Fruit fly (Drosophila melanogaster) whole organism, embryonic: ENCODE results near the gene Eip75B.
A peak's percentile ranks its signal among the peaks of the same experiment; 100 is the strongest.

ENCODE experiments used
- CG1024 ChIP-seq: fragments of 200-800 bp; sonication (Bioruptor generic); IDR thresholded peaks from 2 replicates; pipeline ENCODE4 v1.3.6; 2022; ENCODE audit warnings: missing biosample characterization, missing genetic modification characterization
- CG12155 ChIP-seq: fragments of 200-800 bp; sonication (Bioruptor generic); optimal IDR thresholded peaks from 3 replicates; lab custom pipeline; 2016; ENCODE audit warnings: missing biosample characterization, missing genetic modification characterization
- CG13296 ChIP-seq: fragments of 200-800 bp; sonication (Bioruptor generic); optimal IDR thresholded peaks from 3 replicates; lab custom pipeline; 2018; ENCODE audit warnings: missing biosample characterization, mild to moderate bottlenecking, missing genetic modification characterization
- CG15601 ChIP-seq: fragments of 200-800 bp; sonication (Bioruptor generic); optimal IDR thresholded peaks from 3 replicates; lab custom pipeline; 2019; ENCODE audit warnings: missing biosample characterization, mild to moderate bottlenecking, missing genetic modification characterization, moderate library complexity
- CG17359 ChIP-seq: fragments of 200-800 bp; sonication (Bioruptor generic); optimal IDR thresholded peaks from 3 replicates; lab custom pipeline; 2018; ENCODE audit warnings: missing biosample characterization, mild to moderate bottlenecking, missing genetic modification characterization, moderate library complexity
- CG17829 ChIP-seq: fragments of 200-800 bp; optimal IDR thresholded peaks from 2 replicates; lab custom pipeline; 2019; ENCODE audit warnings: missing biosample characterization, mild to moderate bottlenecking, missing genetic modification characterization, moderate library complexity
- CG31224 ChIP-seq: fragments of 200-800 bp; sonication (Bioruptor generic); IDR thresholded peaks from 2 replicates; pipeline ENCODE4 v1.3.6; 2022; ENCODE audit warnings: missing biosample characterization, missing genetic modification characterization
- CG34376 ChIP-seq: fragments of 200-800 bp; sonication (Bioruptor generic); optimal IDR thresholded peaks from 2 replicates; lab custom pipeline; 2018; ENCODE audit warnings: missing biosample characterization, mild to moderate bottlenecking, missing genetic modification characterization
- CG5953 ChIP-seq: fragments of 200-800 bp; sonication (Bioruptor generic); IDR thresholded peaks from 2 replicates; pipeline ENCODE4 v1.3.6; 2022; ENCODE audit warnings: missing biosample characterization, missing genetic modification characterization
- CG6765 ChIP-seq: fragments of 200-800 bp; sonication (Bioruptor generic); optimal IDR thresholded peaks from 3 replicates; lab custom pipeline; 2017; ENCODE audit warnings: missing biosample characterization, mild to moderate bottlenecking, missing genetic modification characterization
- CG7786 ChIP-seq: fragments of 200-800 bp; sonication (Bioruptor generic); optimal IDR thresholded peaks from 2 replicates; lab custom pipeline; 2016; ENCODE audit warnings: missing biosample characterization, missing genetic modification characterization
- CG7839 ChIP-seq: fragments of 200-800 bp; sonication (Bioruptor generic); optimal IDR thresholded peaks from 3 replicates; lab custom pipeline; 2018; ENCODE audit warnings: missing biosample characterization, mild to moderate bottlenecking, missing genetic modification characterization, moderate library complexity
- CG7963 ChIP-seq: fragments of 200-800 bp; sonication (Bioruptor generic); IDR thresholded peaks from 3 replicates; pipeline ENCODE4 v1.3.6; 2022; ENCODE audit warnings: missing biosample characterization, missing genetic modification characterization; ENCODE audit not compliant: partially characterized antibody
- CG9932 ChIP-seq: fragments of 200-800 bp; sonication (Bioruptor generic); IDR thresholded peaks from 2 replicates; pipeline ENCODE4 v1.3.6; 2022; ENCODE audit warnings: missing biosample characterization, missing genetic modification characterization
- CHES-1-like ChIP-seq: fragments of 200-800 bp; sonication (Bioruptor generic); optimal IDR thresholded peaks from 2 replicates; lab custom pipeline; 2016; ENCODE audit warnings: missing biosample characterization, missing genetic modification characterization
- Drgx ChIP-seq: fragments of 200-800 bp; sonication (Bioruptor generic); IDR thresholded peaks from 2 replicates; pipeline ENCODE4 v1.3.6; 2022; ENCODE audit warnings: missing biosample characterization, missing genetic modification characterization
- HHEX ChIP-seq: fragments of 200-800 bp; sonication (Bioruptor generic); optimal IDR thresholded peaks from 3 replicates; lab custom pipeline; 2017; ENCODE audit warnings: missing biosample characterization, mild to moderate bottlenecking, missing genetic modification characterization, missing genetic modification reagents
- Hmr ChIP-seq: fragments of 200-800 bp; sonication (Bioruptor generic); optimal IDR thresholded peaks from 3 replicates; lab custom pipeline; 2017; ENCODE audit warnings: mild to moderate bottlenecking, missing biosample characterization, missing genetic modification reagents, missing genetic modification characterization
- MBD-R2 ChIP-seq: fragments of 200-800 bp; sonication (Bioruptor generic); IDR thresholded peaks from 2 replicates; pipeline ENCODE4 v1.3.6; 2022; ENCODE audit warnings: missing biosample characterization, missing genetic modification characterization
- NC2α ChIP-seq: fragments of 200-800 bp; sonication (Bioruptor generic); optimal IDR thresholded peaks from 2 replicates; lab custom pipeline; 2016; ENCODE audit warnings: missing biosample characterization, missing genetic modification characterization
- Opbp ChIP-seq: fragments of 200-800 bp; sonication (Bioruptor generic); IDR thresholded peaks from 3 replicates; pipeline ENCODE4 v1.3.6; 2022; ENCODE audit warnings: missing biosample characterization, missing genetic modification characterization; ENCODE audit not compliant: partially characterized antibody
- Pdp1 ChIP-seq, 2 experiments: fragments of 200-800 bp; sonication (Bioruptor generic); optimal IDR thresholded peaks; 3 replicates each; lab custom pipeline; 2016; ENCODE audit warnings: missing biosample characterization in 2 of 2, missing genetic modification characterization in 2 of 2, mild to moderate bottlenecking in 1 of 2, moderate library complexity in 1 of 2
- Sin3A ChIP-seq: fragments of >200 bp; optimal IDR thresholded peaks from 2 replicates; lab custom pipeline; 2018
- Six4 ChIP-seq: fragments of 200-800 bp; sonication (Bioruptor generic); optimal IDR thresholded peaks from 2 replicates; lab custom pipeline; 2016; ENCODE audit warnings: missing biosample characterization, missing genetic modification characterization
- ara ChIP-seq: fragments of 200-800 bp; sonication (Bioruptor generic); IDR thresholded peaks from 2 replicates; pipeline ENCODE4 v1.3.6; 2022; ENCODE audit warnings: missing biosample characterization, missing genetic modification characterization
- bigmax ChIP-seq: fragments of 200-800 bp; sonication (Bioruptor generic); optimal IDR thresholded peaks from 2 replicates; lab custom pipeline; 2018; ENCODE audit warnings: missing biosample characterization, mild to moderate bottlenecking, missing genetic modification characterization
- caup ChIP-seq: fragments of 200-800 bp; sonication (Bioruptor generic); optimal IDR thresholded peaks from 3 replicates; lab custom pipeline; 2017; ENCODE audit warnings: missing biosample characterization, mild to moderate bottlenecking, missing genetic modification characterization, moderate library complexity; ENCODE audit not compliant: severe bottlenecking
- chif ChIP-seq, 2 experiments: fragments of 200-800 bp; sonication (Bioruptor generic); optimal IDR thresholded peaks; 3 replicates each; lab custom pipeline; 2016; ENCODE audit warnings: missing biosample characterization in 2 of 2, missing genetic modification characterization in 2 of 2
- crp ChIP-seq, 2 experiments: fragments of 200-800 bp; sonication (Bioruptor generic); optimal IDR thresholded peaks; 2 replicates in 1 of 2; 3 replicates in 1 of 2; lab custom pipeline; 2017; ENCODE audit warnings: missing biosample characterization in 2 of 2, missing genetic modification characterization in 2 of 2, mild to moderate bottlenecking in 1 of 2, moderate library complexity in 1 of 2
- emc ChIP-seq: fragments of 200-800 bp; sonication (Bioruptor generic); optimal IDR thresholded peaks from 2 replicates; lab custom pipeline; 2016; ENCODE audit warnings: missing biosample characterization, missing genetic modification characterization
- esg ChIP-seq: fragments of 200-800 bp; sonication (Bioruptor generic); conservative IDR thresholded peaks from 2 replicates; pipeline ENCODE4 v1.3.6; 2022; ENCODE audit warnings: missing biosample characterization, missing genetic modification characterization
- fu2 ChIP-seq: fragments of 200-800 bp; sonication (Bioruptor generic); optimal IDR thresholded peaks from 2 replicates; lab custom pipeline; 2016; ENCODE audit warnings: missing biosample characterization, missing genetic modification characterization
- gro ChIP-seq: fragments of 200-800 bp; sonication (Bioruptor generic); optimal IDR thresholded peaks from 2 replicates; lab custom pipeline; 2016; ENCODE audit warnings: missing biosample characterization, missing genetic modification characterization
- ind ChIP-seq: fragments of 200-800 bp; sonication (Bioruptor generic); optimal IDR thresholded peaks from 3 replicates; lab custom pipeline; 2016; ENCODE audit warnings: missing biosample characterization, missing genetic modification characterization
- insv ChIP-seq, 2 experiments: fragments of 200-800 bp; sonication (Bioruptor generic); optimal IDR thresholded peaks; 3 replicates each; lab custom pipeline; 2016 to 2018; ENCODE audit warnings: missing biosample characterization in 2 of 2, missing genetic modification characterization in 2 of 2
- klu ChIP-seq: fragments of 200-800 bp; sonication (Bioruptor generic); IDR thresholded peaks from 2 replicates; pipeline ENCODE4 v1.3.6; 2022; ENCODE audit warnings: missing biosample characterization, missing genetic modification characterization
- kni ChIP-seq: fragments of 200-800 bp; sonication (Bioruptor generic); optimal IDR thresholded peaks from 3 replicates; lab custom pipeline; 2017; ENCODE audit warnings: mild to moderate bottlenecking, missing biosample characterization, missing genetic modification reagents, missing genetic modification characterization
- knrl ChIP-seq: fragments of 200-800 bp; sonication (Bioruptor generic); IDR thresholded peaks from 3 replicates; pipeline ENCODE4 v1.3.6; 2022; ENCODE audit warnings: missing biosample characterization, missing genetic modification characterization; ENCODE audit not compliant: partially characterized antibody
- lbe ChIP-seq: fragments of 200-800 bp; sonication (Bioruptor generic); optimal IDR thresholded peaks from 2 replicates; lab custom pipeline; 2016; ENCODE audit warnings: missing biosample characterization, mild to moderate bottlenecking, missing genetic modification characterization
- maf-S ChIP-seq: fragments of 200-800 bp; sonication (Bioruptor generic); optimal IDR thresholded peaks from 2 replicates; lab custom pipeline; 2016; ENCODE audit warnings: missing biosample characterization, missing genetic modification characterization
- nmo ChIP-seq: fragments of 200-800 bp; sonication (Bioruptor generic); optimal IDR thresholded peaks from 2 replicates; lab custom pipeline; 2018; ENCODE audit warnings: missing biosample characterization, mild to moderate bottlenecking, missing genetic modification characterization, moderate library complexity
- onecut ChIP-seq: fragments of 200-800 bp; sonication (Bioruptor generic); IDR thresholded peaks from 2 replicates; pipeline ENCODE4 v1.3.6; 2022; ENCODE audit warnings: missing biosample characterization, missing genetic modification characterization
- pb ChIP-seq: fragments of 200-800 bp; sonication (Bioruptor generic); optimal IDR thresholded peaks from 3 replicates; lab custom pipeline; 2016; ENCODE audit warnings: missing biosample characterization, missing genetic modification characterization
- pita ChIP-seq: fragments of 200-800 bp; sonication (Bioruptor generic); optimal IDR thresholded peaks from 2 replicates; lab custom pipeline; 2017; ENCODE audit warnings: missing biosample characterization, mild to moderate bottlenecking, missing genetic modification characterization
- pum ChIP-seq: fragments of 200-800 bp; sonication (Bioruptor generic); optimal IDR thresholded peaks from 2 replicates; lab custom pipeline; 2016; ENCODE audit warnings: missing biosample characterization, missing genetic modification characterization
- sens ChIP-seq: fragments of 200-800 bp; sonication (Bioruptor generic); peaks from one replicate; lab custom pipeline; 2016; ENCODE audit warnings: missing biosample characterization, missing genetic modification characterization
- slp2 ChIP-seq: fragments of 200-800 bp; sonication (Bioruptor generic); optimal IDR thresholded peaks from 2 replicates; lab custom pipeline; 2016; ENCODE audit warnings: missing biosample characterization, missing genetic modification characterization
- ssp ChIP-seq: fragments of 200-800 bp; sonication (Bioruptor generic); IDR thresholded peaks from 2 replicates; pipeline ENCODE4 v1.3.6; 2022; ENCODE audit warnings: missing biosample characterization, missing genetic modification characterization
- trh ChIP-seq: fragments of 200-800 bp; sonication (Bioruptor generic); optimal IDR thresholded peaks from 2 replicates; lab custom pipeline; 2016; ENCODE audit warnings: missing biosample characterization, missing genetic modification characterization
- zen2 ChIP-seq: fragments of 200-800 bp; sonication (Bioruptor generic); IDR thresholded peaks from 3 replicates; pipeline ENCODE4 v1.3.6; 2022; ENCODE audit warnings: missing biosample characterization, missing genetic modification characterization; ENCODE audit not compliant: partially characterized antibody

The Eip75B gene

dm6 chr3L:17912972-17913763, 151.3 kb downstream of the Eip75B start (continued):
- TF ChIP-seq HHEX (GFP tag; lab: Kevin White, UChicago) (no peak), zen2 (GFP tag; lab: Robert Waterston, UW) (no peak), Hmr (GFP tag; lab: Kevin White, UChicago) (no peak), CG7963 (GFP tag; lab: Robert Waterston, UW) (no peak), CG17359 (tag; lab: Kevin White, UChicago) (no peak), emc (GFP tag; lab: Kevin White, UChicago) (no peak), CG12155 (no peak), sens (peak; percentile 6), onecut (GFP tag; lab: Robert Waterston, UW) (no peak), ara (no peak), pita (GFP tag; lab: Kevin White, UChicago) (no peak), lbe (GFP tag; lab: Kevin White, UChicago) (no peak), Opbp (GFP tag; lab: Robert Waterston, UW) (no peak), insv (GFP tag; optimal IDR thresholded peaks at IDR 0.05; lab: Kevin White, UChicago) (no peak), caup (GFP tag; lab: Kevin White, UChicago) (peak; percentile 8), CG31224 (GFP tag; lab: Robert Waterston, UW) (no peak), esg (GFP tag; lab: Robert Waterston, UW) (no peak), CHES-1-like (GFP tag; lab: Kevin White, UChicago) (no peak), trh (no peak), nmo (no peak), CG1024 (no peak), CG13296 (peak; percentile 25), ssp (GFP tag; lab: Robert Waterston, UW) (no peak), Six4 (GFP tag; lab: Kevin White, UChicago) (no peak), ind (GFP tag; lab: Kevin White, UChicago) (no peak), CG7839 (no peak), CG17829 (no peak), pb (GFP tag; lab: Kevin White, UChicago) (no peak), bigmax (GFP tag; lab: Kevin White, UChicago) (no peak), CG5953 (no peak), crp (GFP tag; optimal IDR thresholded peaks at IDR 0.05; lab: Kevin White, UChicago) (no peak), gro (GFP tag; lab: Kevin White, UChicago) (peak; percentile 41), fu2 (GFP tag; lab: Kevin White, UChicago) (no peak), Sin3A (lab: Kevin White, UChicago) (no peak), NC2α (GFP tag; lab: Kevin White, UChicago) (no peak), slp2 (GFP tag; lab: Kevin White, UChicago) (no peak), CG7786 (no peak), klu (GFP tag; lab: Robert Waterston, UW) (no peak), knrl (GFP tag; lab: Robert Waterston, UW) (no peak), CG9932 (no peak), Drgx (GFP tag; lab: Robert Waterston, UW) (no peak), MBD-R2 (GFP tag; lab: Robert Waterston, UW) (no peak), Pdp1 (GFP tag; optimal IDR thresholded peaks at IDR 0.05; lab: Kevin White, UChicago) (peak in 1 of 2 experiments; percentile 18), CG34376 (peak; percentile 82), pum (GFP tag; lab: Kevin White, UChicago) (no peak), maf-S (GFP tag; lab: Kevin White, UChicago) (no peak), kni (GFP tag; lab: Kevin White, UChicago) (no peak), CG6765 (GFP tag; lab: Kevin White, UChicago) (no peak), chif (GFP tag; optimal IDR thresholded peaks at IDR 0.05; lab: Kevin White, UChicago) (no peak), CG15601 (tag; lab: Kevin White, UChicago) (no peak)
